Fruit fly (Drosophila melanogaster): ENCODE measurements around the gene CG1105.

Gene CG1105

dm6 chr3R:7109760-7110303 is 42.9 kb upstream of the CG1105 start (continued):
- no peak for TF ChIP-seq pita (GFP tag; optimal IDR thresholded peaks at IDR 0.05)
- no peak for TF ChIP-seq ftz-f1 (GFP tag; optimal IDR thresholded peaks at IDR 0.05)
- no peak for TF ChIP-seq CG10959 (GFP tag; IDR thresholded peaks at IDR 0.05)
- TF ChIP-seq wdn (GFP tag; IDR thresholded peaks at IDR 0.05) = no peak
- TF ChIP-seq CG12236 (GFP tag; optimal IDR thresholded peaks at IDR 0.05) = no peak
- TF ChIP-seq Fer1 (GFP tag; optimal IDR thresholded peaks at IDR 0.05) = no peak
- no peak for TF ChIP-seq D19B (GFP tag; optimal IDR thresholded peaks at IDR 0.05)
- no peak for TF ChIP-seq CG13424 (tag; optimal IDR thresholded peaks at IDR 0.05)
- TF ChIP-seq dysf (GFP tag; IDR thresholded peaks at IDR 0.05) = no peak
- peak; percentile 57 for TF ChIP-seq nom (GFP tag; optimal IDR thresholded peaks at IDR 0.05)
- no peak for TF ChIP-seq bbx (GFP tag; IDR thresholded peaks at IDR 0.05; ENCODE audit: partially characterized antibody)
- no peak for TF ChIP-seq CG9932 (GFP tag; IDR thresholded peaks at IDR 0.05)
- no peak for TF ChIP-seq jigr1 (GFP tag; IDR thresholded peaks at IDR 0.05)
- no peak for TF ChIP-seq ato (GFP tag; IDR thresholded peaks at IDR 0.05; ENCODE audit: partially characterized antibody)
- TF ChIP-seq chn (GFP tag; optimal IDR thresholded peaks at IDR 0.05) = peak; percentile 62
- no peak for TF ChIP-seq Ssrp (tag; optimal IDR thresholded peaks at IDR 0.05)
- no peak for TF ChIP-seq CG9817 (tag; optimal IDR thresholded peaks at IDR 0.05)
- peak; percentile 30; the same call in 1 of the 2 replicates for TF ChIP-seq sna (GFP tag; IDR thresholded peaks at IDR 0.05; ENCODE audit: partially characterized antibody)
- TF ChIP-seq dm (GFP tag; optimal IDR thresholded peaks at IDR 0.05) = no peak
- TF ChIP-seq chm (GFP tag; IDR thresholded peaks at IDR 0.05) = no peak
- no peak for TF ChIP-seq stwl (tag; optimal IDR thresholded peaks at IDR 0.05)
- no peak for TF ChIP-seq Hr39 (optimal IDR thresholded peaks at IDR 0.05)
- no peak for TF ChIP-seq disco-r (GFP tag; optimal IDR thresholded peaks at IDR 0.05)
- TF ChIP-seq GATAe (GFP tag; conservative IDR thresholded peaks at IDR 0.05) = no peak
- no peak for TF ChIP-seq CG42726 (GFP tag; IDR thresholded peaks at IDR 0.05; ENCODE audit: partially characterized antibody)
- TF ChIP-seq ap (GFP tag; IDR thresholded peaks at IDR 0.05) = no peak
- TF ChIP-seq cato (GFP tag; optimal IDR thresholded peaks at IDR 0.05; ENCODE audit: borderline replicate concordance) = no peak
- TF ChIP-seq CG30020 (tag; optimal IDR thresholded peaks at IDR 0.05) = no peak
- TF ChIP-seq HLH4C (GFP tag; IDR thresholded peaks at IDR 0.05; ENCODE audit: partially characterized antibody) = no peak
- no peak for TF ChIP-seq sc (optimal IDR thresholded peaks at IDR 0.05)
- no peak for TF ChIP-seq sc (GFP tag; optimal IDR thresholded peaks at IDR 0.05)
- TF ChIP-seq hkb (optimal IDR thresholded peaks at IDR 0.05) = no peak
- TF ChIP-seq hkb (GFP tag; IDR thresholded peaks at IDR 0.05) = no peak
- no peak for TF ChIP-seq CG3838 (GFP tag; optimal IDR thresholded peaks at IDR 0.05)
- TF ChIP-seq ATbp (GFP tag; optimal IDR thresholded peaks at IDR 0.05) = no peak
- TF ChIP-seq CG15073 (GFP tag; optimal IDR thresholded peaks at IDR 0.05) = no peak
- TF ChIP-seq z (GFP tag; IDR thresholded peaks at IDR 0.05) = peak; percentile 61; the same call in 1 of the 3 replicates
- no peak for TF ChIP-seq Hsf (GFP tag; optimal IDR thresholded peaks at IDR 0.05)
- no peak for TF ChIP-seq Dp (GFP tag; optimal IDR thresholded peaks at IDR 0.05)
- no peak for TF ChIP-seq en (GFP tag; optimal IDR thresholded peaks at IDR 0.05)
- peak in 1 of 2 experiments; percentile 50 for TF ChIP-seq bsh (GFP tag; optimal IDR thresholded peaks at IDR 0.05)
- TF ChIP-seq D (optimal IDR thresholded peaks at IDR 0.05) = peak; percentile 72
- TF ChIP-seq D (GFP tag; optimal IDR thresholded peaks at IDR 0.05) = no peak
- peak in 1 of 2 experiments; percentile 92 for TF ChIP-seq Pdp1 (GFP tag; optimal IDR thresholded peaks at IDR 0.05)
- TF ChIP-seq CG17802 (tag; optimal IDR thresholded peaks at IDR 0.05) = no peak
- no peak for TF ChIP-seq CG16813 (GFP tag; IDR thresholded peaks at IDR 0.05; ENCODE audit: partially characterized antibody)
- TF ChIP-seq CG7556 (GFP tag; optimal IDR thresholded peaks at IDR 0.05) = no peak
- TF ChIP-seq Ptx1 (GFP tag; IDR thresholded peaks at IDR 0.05) = no peak
- TF ChIP-seq unc-4 (GFP tag; IDR thresholded peaks at IDR 0.05; ENCODE audit: partially characterized antibody) = no peak
- TF ChIP-seq Lhr (GFP tag; optimal IDR thresholded peaks at IDR 0.05) = no peak
- no peak for TF ChIP-seq slp2 (GFP tag; optimal IDR thresholded peaks at IDR 0.05)
